Fruit fly (Drosophila melanogaster): ENCODE measurements around the gene CG5968.

The CG5968 gene

dm6 chr2L:16538931-16539330 is 10.8 kb downstream of the CG5968 start:
- no peak for TF ChIP-seq EcR (GFP tag; optimal IDR thresholded peaks at IDR 0.05)
- TF ChIP-seq psq (optimal IDR thresholded peaks at IDR 0.05), result no peak
- TF ChIP-seq pan (optimal IDR thresholded peaks at IDR 0.05), result no peak
- no peak for TF ChIP-seq CG8478 (optimal IDR thresholded peaks at IDR 0.05)
- TF ChIP-seq usp (GFP tag; optimal IDR thresholded peaks at IDR 0.05), result no peak
- TF ChIP-seq Dll (optimal IDR thresholded peaks at IDR 0.05), result no peak

dm6 chr2L:16538134-16538533 is 11.6 kb downstream of the CG5968 start:
- TF ChIP-seq pan (optimal IDR thresholded peaks at IDR 0.05) (no peak), EcR (GFP tag; optimal IDR thresholded peaks at IDR 0.05) (no peak), psq (optimal IDR thresholded peaks at IDR 0.05) (no peak), Dll (optimal IDR thresholded peaks at IDR 0.05) (no peak), usp (GFP tag; optimal IDR thresholded peaks at IDR 0.05) (no peak), CG8478 (optimal IDR thresholded peaks at IDR 0.05) (no peak)

- TF ChIP-seq psq (optimal IDR thresholded peaks at IDR 0.05) (no peak), Dll (optimal IDR thresholded peaks at IDR 0.05) (no peak), EcR (GFP tag; optimal IDR thresholded peaks at IDR 0.05) (no peak), usp (GFP tag; optimal IDR thresholded peaks at IDR 0.05) (no peak), CG8478 (optimal IDR thresholded peaks at IDR 0.05) (no peak), pan (optimal IDR thresholded peaks at IDR 0.05) (no peak)
Measured at dm6 chr2L:16537049-16537459, 12.7 kb downstream of the CG5968 start.

- TF ChIP-seq EcR (GFP tag; optimal IDR thresholded peaks at IDR 0.05) (no peak), usp (GFP tag; optimal IDR thresholded peaks at IDR 0.05) (no peak), CG8478 (optimal IDR thresholded peaks at IDR 0.05) (no peak), pan (optimal IDR thresholded peaks at IDR 0.05) (no peak), psq (optimal IDR thresholded peaks at IDR 0.05) (no peak), Dll (optimal IDR thresholded peaks at IDR 0.05) (no peak)
Measured at dm6 chr2L:16536501-16536900, 13.3 kb downstream of the CG5968 start.

dm6 chr2L:16535673-16536144 is 14.1 kb downstream of the CG5968 start:
- TF ChIP-seq usp (GFP tag; optimal IDR thresholded peaks at IDR 0.05) (no peak), Dll (optimal IDR thresholded peaks at IDR 0.05) (peak; percentile 52)

DNA sequence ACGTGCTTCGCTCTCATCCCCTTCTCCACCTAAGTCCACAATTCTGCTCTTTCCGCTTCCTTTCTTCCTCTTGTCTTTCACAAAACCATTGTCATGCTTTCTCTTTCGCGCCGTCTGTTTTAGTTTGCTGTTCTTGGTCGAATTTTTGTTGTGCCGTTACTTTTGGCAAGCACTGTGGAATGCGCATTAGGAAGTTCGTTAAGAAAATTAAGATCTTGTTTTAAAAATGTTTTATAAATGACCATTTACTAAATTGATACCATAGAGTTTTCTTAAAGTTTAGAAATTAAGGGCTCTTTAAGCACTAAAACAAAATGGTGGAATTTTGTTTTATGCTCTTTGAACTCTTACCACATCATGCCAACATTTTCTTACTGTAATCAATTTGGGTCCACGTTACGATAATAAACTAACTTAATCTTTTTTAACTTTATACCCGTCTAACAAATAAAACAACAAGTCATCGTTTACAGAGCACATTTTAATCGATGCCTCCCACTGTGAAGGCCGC is 14.6 kb downstream of the CG5968 start:
- TF ChIP-seq psq (optimal IDR thresholded peaks at IDR 0.05), result no peak
- no peak for TF ChIP-seq pan (optimal IDR thresholded peaks at IDR 0.05)
- no peak for TF ChIP-seq CG8478 (optimal IDR thresholded peaks at IDR 0.05)
- no peak for TF ChIP-seq usp (GFP tag; optimal IDR thresholded peaks at IDR 0.05)
- TF ChIP-seq Dll (optimal IDR thresholded peaks at IDR 0.05), result no peak
- TF ChIP-seq EcR (GFP tag; optimal IDR thresholded peaks at IDR 0.05), result no peak

DNA sequence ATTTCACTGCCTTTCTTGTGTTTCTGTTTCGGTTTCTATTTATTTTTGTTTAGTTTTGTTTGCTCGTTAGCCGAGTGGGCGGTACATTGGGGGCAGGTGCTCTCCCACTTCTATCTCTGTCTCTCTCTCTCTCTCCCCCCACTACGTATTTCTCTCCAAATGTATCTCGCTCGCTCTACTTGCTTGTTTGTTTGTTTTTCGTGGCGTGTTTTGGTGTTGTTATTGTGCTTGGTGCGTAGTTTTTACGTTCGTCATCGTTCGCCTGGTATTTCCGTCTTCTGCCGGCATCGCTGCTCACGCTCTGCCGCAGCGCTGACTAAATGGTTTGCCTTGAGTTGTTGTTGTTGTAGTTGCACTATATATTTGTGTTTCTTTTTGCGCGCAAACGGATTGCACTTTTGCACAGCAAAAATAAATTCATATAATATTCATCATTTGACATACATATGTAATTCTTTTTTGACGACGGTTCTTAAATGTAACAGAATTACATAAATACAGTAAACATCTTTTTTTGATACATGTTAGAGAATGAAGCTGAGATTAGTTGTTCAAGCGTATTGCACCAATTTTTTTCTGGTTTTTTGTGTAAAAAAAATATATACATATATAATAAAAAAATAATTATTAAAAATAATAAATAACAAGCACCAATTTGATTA is 15.5 kb downstream of the CG5968 start:
- TF ChIP-seq pan (optimal IDR thresholded peaks at IDR 0.05) (no peak), CG8478 (optimal IDR thresholded peaks at IDR 0.05) (no peak), usp (GFP tag; optimal IDR thresholded peaks at IDR 0.05) (no peak), EcR (GFP tag; optimal IDR thresholded peaks at IDR 0.05) (no peak), psq (optimal IDR thresholded peaks at IDR 0.05) (no peak), Dll (optimal IDR thresholded peaks at IDR 0.05) (no peak)

- TF ChIP-seq usp (GFP tag; optimal IDR thresholded peaks at IDR 0.05), result no peak
- peak; percentile 79 to 86 for TF ChIP-seq EcR (GFP tag; optimal IDR thresholded peaks at IDR 0.05)
Measured at dm6 chr2L:16533386-16533773, 16.4 kb downstream of the CG5968 start.

DNA sequence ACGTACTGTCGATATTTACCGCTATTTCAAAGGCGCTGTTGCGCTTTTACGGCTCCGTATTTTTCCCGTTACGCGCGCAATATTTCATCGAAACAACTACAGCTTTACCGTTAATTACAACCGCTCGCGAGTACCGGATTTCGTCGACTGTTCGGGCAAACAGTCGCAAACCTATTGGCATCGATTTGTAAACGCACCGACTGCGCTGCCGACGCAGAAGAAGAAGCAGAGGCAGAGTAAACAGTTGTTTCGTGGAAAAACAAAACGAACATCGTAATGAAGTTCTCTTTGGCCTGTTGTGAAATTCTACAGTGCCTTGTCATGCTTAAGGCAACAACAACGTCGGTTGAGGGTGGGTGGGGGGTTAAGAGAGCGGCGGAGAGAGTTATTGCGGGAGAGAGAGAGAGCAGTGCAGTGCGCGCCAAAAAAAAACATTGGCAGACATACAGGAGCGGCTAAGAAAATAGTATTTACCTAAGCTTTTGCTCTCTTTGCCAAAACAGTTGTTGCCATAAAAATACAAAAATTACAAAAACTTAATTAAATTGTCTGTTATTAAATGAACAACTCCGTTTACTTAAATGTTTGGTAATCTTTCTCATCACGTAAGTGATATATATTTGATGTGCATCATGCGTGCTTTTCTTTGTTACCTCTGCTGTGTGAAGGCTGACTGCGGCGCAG is 16.9 kb downstream of the CG5968 start, which contains the start of gene CG5953:
TSS of gene CG5953 (minus strand) at position 176 of the 684 bp plus-strand sequence.
- TF ChIP-seq pan (optimal IDR thresholded peaks at IDR 0.05) (no peak), Dll (optimal IDR thresholded peaks at IDR 0.05) (peak; percentile 93)

dm6 chr2L:16531507-16532134 is 18.1 kb downstream of the CG5968 start:
- TF ChIP-seq EcR (GFP tag; optimal IDR thresholded peaks at IDR 0.05) (no peak), psq (optimal IDR thresholded peaks at IDR 0.05) (no peak), CG8478 (optimal IDR thresholded peaks at IDR 0.05) (no peak), Dll (optimal IDR thresholded peaks at IDR 0.05) (no peak), pan (optimal IDR thresholded peaks at IDR 0.05) (no peak), usp (GFP tag; optimal IDR thresholded peaks at IDR 0.05) (no peak)

dm6 chr2L:16530809-16531208 is 18.9 kb downstream of the CG5968 start:
- no peak for TF ChIP-seq psq (optimal IDR thresholded peaks at IDR 0.05)

dm6 chr2L:16530414-16530771 is 19.4 kb downstream of the CG5968 start:
- TF ChIP-seq CG8478 (optimal IDR thresholded peaks at IDR 0.05) (no peak), Dll (optimal IDR thresholded peaks at IDR 0.05) (no peak), EcR (GFP tag; optimal IDR thresholded peaks at IDR 0.05) (no peak), psq (optimal IDR thresholded peaks at IDR 0.05) (no peak), pan (optimal IDR thresholded peaks at IDR 0.05) (no peak), usp (GFP tag; optimal IDR thresholded peaks at IDR 0.05) (no peak)
